Fruit fly (Drosophila melanogaster): ENCODE measurements around the gene CheA87a.

- TF ChIP-seq psq (optimal IDR thresholded peaks at IDR 0.05): no peak
- TF ChIP-seq h (optimal IDR thresholded peaks at IDR 0.05): no peak
- no peak for TF ChIP-seq ttk (optimal IDR thresholded peaks at IDR 0.05)
- no peak for TF ChIP-seq Sin3A (optimal IDR thresholded peaks at IDR 0.05)
These were observed 21.0 kb downstream of the CheA87a start for dm6 chr3R:13390490-13390889.
